Fruit fly (Drosophila melanogaster) whole organism, adult: ENCODE measurements around the gene Vps52.
A peak's percentile ranks its signal among the peaks of the same experiment; 100 is the strongest.

Experiments used
- CG11617 ChIP-seq: fragments of 200-800 bp; sonication (Bioruptor generic); optimal IDR thresholded peaks from 2 replicates; lab custom pipeline; 2017; ENCODE audit warnings: mild to moderate bottlenecking, missing biosample characterization, missing genetic modification reagents, missing genetic modification characterization
- CG12768 ChIP-seq: fragments of 200-800 bp; sonication (Bioruptor generic); optimal IDR thresholded peaks from 2 replicates; lab custom pipeline; 2017; ENCODE audit warnings: missing biosample characterization, missing genetic modification characterization, mild to moderate bottlenecking, moderate library complexity, missing genetic modification reagents
- CG14711 ChIP-seq: fragments of 200-800 bp; sonication (Bioruptor generic); optimal IDR thresholded peaks from 2 replicates; lab custom pipeline; 2018; ENCODE audit warnings: missing biosample characterization, mild to moderate bottlenecking, missing genetic modification characterization, moderate library complexity
- CG1620 ChIP-seq: fragments of 200-800 bp; sonication (Bioruptor generic); optimal IDR thresholded peaks from 2 replicates; lab custom pipeline; 2016; ENCODE audit warnings: missing biosample characterization, missing genetic modification characterization
- CG33017 ChIP-seq: fragments of 200-800 bp; sonication (Bioruptor generic); optimal IDR thresholded peaks from 2 replicates; lab custom pipeline; 2018; ENCODE audit warnings: missing biosample characterization, mild to moderate bottlenecking, missing genetic modification characterization, moderate library complexity
- CG5204 ChIP-seq: fragments of 200-800 bp; sonication (Bioruptor generic); optimal IDR thresholded peaks from 2 replicates; lab custom pipeline; 2016; ENCODE audit warnings: missing biosample characterization, missing genetic modification characterization
- CG7045 ChIP-seq: fragments of 200-800 bp; sonication (Bioruptor generic); optimal IDR thresholded peaks from 2 replicates; lab custom pipeline; 2017; ENCODE audit warnings: missing biosample characterization, mild to moderate bottlenecking, missing genetic modification characterization
- CG7101 ChIP-seq: fragments of 200-800 bp; sonication (Bioruptor generic); optimal IDR thresholded peaks from 2 replicates; lab custom pipeline; 2018; ENCODE audit warnings: missing biosample characterization, mild to moderate bottlenecking, missing genetic modification characterization, moderate library complexity
- Clk ChIP-seq: fragments of 200-800 bp; sonication (Bioruptor generic); optimal IDR thresholded peaks from 2 replicates; lab custom pipeline; 2017; ENCODE audit warnings: missing biosample characterization, missing genetic modification characterization
- Crg-1 ChIP-seq: fragments of 200-800 bp; sonication (Bioruptor generic); optimal IDR thresholded peaks from 2 replicates; lab custom pipeline; 2016; ENCODE audit warnings: missing biosample characterization, missing genetic modification characterization
- Hr96 ChIP-seq: fragments of 200-800 bp; sonication (Bioruptor generic); optimal IDR thresholded peaks from 2 replicates; lab custom pipeline; 2016; ENCODE audit warnings: missing biosample characterization, missing genetic modification characterization
- Mnt ChIP-seq: fragments of 200-800 bp; sonication (Bioruptor generic); optimal IDR thresholded peaks from 2 replicates; lab custom pipeline; 2016; ENCODE audit warnings: missing biosample characterization, mild to moderate bottlenecking, missing genetic modification characterization
- bab1 ChIP-seq: fragments of 200-800 bp; sonication (Bioruptor generic); optimal IDR thresholded peaks from 3 replicates; lab custom pipeline; 2019; ENCODE audit warnings: missing biosample characterization, mild to moderate bottlenecking, missing genetic modification characterization, moderate library complexity
- cic ChIP-seq: fragments of 200-800 bp; sonication (Bioruptor generic); optimal IDR thresholded peaks from 2 replicates; lab custom pipeline; 2017; ENCODE audit warnings: missing biosample characterization, mild to moderate bottlenecking, missing genetic modification characterization, moderate library complexity
- cnc ChIP-seq, 2 experiments: fragments of >200 bp; optimal IDR thresholded peaks; 2 replicates each; lab custom pipeline; 2017
- kay ChIP-seq: fragments of 200-800 bp; sonication (Bioruptor generic); peaks from one replicate; lab custom pipeline; 2016; ENCODE audit warnings: missing biosample characterization, missing genetic modification characterization, borderline replicate concordance
- ovo ChIP-seq: fragments of 200-800 bp; sonication (Bioruptor generic); optimal IDR thresholded peaks from 2 replicates; lab custom pipeline; 2016; ENCODE audit warnings: missing biosample characterization, missing genetic modification characterization
- pad ChIP-seq: fragments of 200-800 bp; sonication (Bioruptor generic); optimal IDR thresholded peaks from 3 replicates; lab custom pipeline; 2017; ENCODE audit warnings: missing biosample characterization, missing genetic modification characterization, mild to moderate bottlenecking, moderate library complexity, missing genetic modification reagents
- tj ChIP-seq: fragments of 200-800 bp; sonication (Bioruptor generic); optimal IDR thresholded peaks from 3 replicates; lab custom pipeline; 2017; ENCODE audit warnings: missing biosample characterization, mild to moderate bottlenecking, missing genetic modification characterization, moderate library complexity
- toe ChIP-seq: fragments of 200-800 bp; sonication (Bioruptor generic); optimal IDR thresholded peaks from 2 replicates; lab custom pipeline; 2016; ENCODE audit warnings: missing biosample characterization, missing genetic modification characterization

Gene Vps52

DNA sequence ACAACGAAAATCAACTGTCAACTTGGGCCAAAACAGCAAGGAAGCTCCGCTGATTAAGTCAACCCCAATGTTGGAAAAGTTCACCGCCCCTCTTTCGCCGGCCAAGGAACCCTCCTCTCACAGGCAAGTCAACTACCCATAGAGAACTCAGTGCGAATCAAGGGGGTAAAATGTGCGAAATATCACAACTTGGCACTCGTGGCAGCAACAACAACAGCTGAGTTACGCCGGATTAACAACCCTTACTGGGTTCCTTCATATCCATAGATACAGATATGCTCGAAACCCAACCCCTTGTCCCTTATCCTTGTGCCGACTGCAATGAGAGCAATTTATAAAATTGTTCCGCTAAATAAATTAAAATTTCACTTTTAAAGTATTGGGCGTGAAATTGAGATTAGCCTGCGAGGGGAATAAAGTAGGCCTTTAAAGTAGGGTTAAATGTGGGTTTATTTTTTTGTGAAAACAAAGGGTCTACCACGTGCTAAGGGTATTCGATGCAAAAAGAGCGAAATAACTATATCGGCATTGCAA, 34.5 kb downstream of the Vps52 start:
- TF ChIP-seq Hr96 (GFP tag; lab: Kevin White, UChicago), result no peak
- TF ChIP-seq ovo (GFP tag; lab: Kevin White, UChicago), result no peak
- no peak for TF ChIP-seq cnc (optimal IDR thresholded peaks at IDR 0.05; lab: Kevin White, UChicago)
- TF ChIP-seq pad (GFP tag; lab: Kevin White, UChicago), result no peak
- no peak for TF ChIP-seq cic (GFP tag; lab: Kevin White, UChicago)
- TF ChIP-seq Clk (GFP tag; lab: Kevin White, UChicago), result no peak
- no peak for TF ChIP-seq CG5204 (GFP tag; lab: Kevin White, UChicago)
- TF ChIP-seq Mnt, result no peak

DNA sequence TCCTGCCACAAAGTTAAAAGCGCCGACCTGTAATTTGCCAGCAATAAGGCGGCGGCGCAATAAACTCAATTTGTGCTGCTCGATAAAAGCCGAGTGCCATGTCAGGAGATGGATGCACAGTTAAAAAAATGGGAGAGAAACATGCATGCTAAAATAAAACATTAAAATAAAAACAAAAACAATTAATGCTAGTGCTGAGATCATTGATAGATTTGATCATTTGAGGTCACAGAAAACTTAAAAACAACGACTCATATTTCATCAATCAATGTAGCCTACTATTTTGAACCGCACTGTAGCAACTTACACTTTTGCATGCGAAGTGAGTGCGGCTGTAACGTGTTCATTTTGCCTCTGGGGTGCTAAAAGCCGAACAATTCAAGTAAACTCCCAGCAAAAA, 40.6 kb downstream of the Vps52 start:
- TF ChIP-seq Hr96 (GFP tag; lab: Kevin White, UChicago) (no peak), CG33017 (tag; lab: Kevin White, UChicago) (no peak), toe (GFP tag; lab: Kevin White, UChicago) (no peak), Clk (GFP tag; lab: Kevin White, UChicago) (no peak), Crg-1 (GFP tag; lab: Kevin White, UChicago) (no peak), CG1620 (GFP tag; lab: Kevin White, UChicago) (no peak), Mnt (no peak), CG7101 (tag; lab: Kevin White, UChicago) (no peak)

DNA sequence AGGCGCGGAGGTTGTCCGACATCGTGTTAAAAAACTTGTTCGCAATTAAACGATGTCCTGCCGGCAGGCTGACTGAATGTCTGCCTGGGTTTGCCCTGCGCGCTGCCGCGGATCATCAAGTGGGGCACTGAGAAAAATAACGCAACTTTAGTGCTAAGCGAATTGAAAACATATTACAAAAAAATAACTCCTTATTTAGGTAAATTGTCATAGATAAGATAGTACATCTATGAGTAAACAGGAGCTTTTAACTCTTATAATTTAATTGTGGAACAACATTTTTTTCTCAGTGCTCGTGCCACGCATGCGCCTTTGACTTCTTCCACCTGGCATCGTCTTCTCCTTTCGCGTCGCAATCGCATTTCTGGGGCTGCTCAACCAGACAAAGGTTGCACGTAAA, 43.7 kb downstream of the Vps52 start:
- TF ChIP-seq bab1 (GFP tag; lab: Kevin White, UChicago), result no peak

DNA sequence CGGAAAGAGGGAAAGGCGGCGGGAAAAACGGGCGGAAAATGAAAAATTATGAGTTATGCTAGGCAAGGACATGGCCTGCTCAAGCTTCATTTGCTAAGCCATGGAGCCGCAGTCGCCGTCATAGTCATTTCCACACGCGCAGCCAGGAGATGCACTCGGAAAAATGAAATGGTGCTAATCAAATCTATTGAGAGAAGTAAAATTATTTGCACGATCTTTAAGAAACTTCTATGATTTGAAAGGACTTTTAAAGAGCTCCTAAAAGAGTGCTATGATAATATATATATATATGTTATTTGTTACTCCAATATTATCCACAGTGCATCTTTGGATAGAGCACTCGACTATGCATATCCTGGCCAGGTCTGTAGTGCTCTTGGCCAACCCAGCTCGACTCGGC, 44.6 kb downstream of the Vps52 start:
- TF ChIP-seq CG7101 (tag; lab: Kevin White, UChicago) (no peak), tj (no peak), CG11617 (GFP tag; lab: Kevin White, UChicago) (no peak), toe (GFP tag; lab: Kevin White, UChicago) (no peak), Mnt (no peak), pad (GFP tag; lab: Kevin White, UChicago) (no peak), Crg-1 (GFP tag; lab: Kevin White, UChicago) (no peak), CG1620 (GFP tag; lab: Kevin White, UChicago) (no peak), ovo (GFP tag; lab: Kevin White, UChicago) (no peak), kay (no peak), CG7045 (no peak), CG33017 (tag; lab: Kevin White, UChicago) (no peak), cic (GFP tag; lab: Kevin White, UChicago) (no peak), CG12768 (GFP tag; lab: Kevin White, UChicago) (no peak), Hr96 (GFP tag; lab: Kevin White, UChicago) (no peak)

DNA sequence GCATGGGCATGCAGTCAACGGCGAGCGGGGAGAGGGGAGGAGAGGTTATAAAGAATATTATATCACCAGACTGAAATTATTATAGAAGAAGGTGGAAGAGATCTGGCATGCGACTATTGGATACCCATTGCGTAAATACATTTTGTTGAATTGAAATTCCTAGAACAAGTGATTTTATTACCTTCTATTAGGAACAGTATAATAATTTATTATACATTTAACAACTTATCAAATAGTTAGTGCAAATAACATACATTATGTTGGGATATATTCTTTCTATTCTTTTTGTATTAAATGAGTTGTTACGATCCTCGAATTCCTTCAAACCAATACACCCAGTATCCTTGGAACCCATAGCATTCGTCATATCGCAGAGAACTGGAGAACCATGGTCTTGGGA, 45.4 kb downstream of the Vps52 start:
- TF ChIP-seq CG33017 (tag; lab: Kevin White, UChicago), result no peak
- TF ChIP-seq CG1620 (GFP tag; lab: Kevin White, UChicago), result no peak
- TF ChIP-seq cnc (optimal IDR thresholded peaks at IDR 0.05; lab: Kevin White, UChicago), result no peak
- no peak for TF ChIP-seq CG5204 (GFP tag; lab: Kevin White, UChicago)
- no peak for TF ChIP-seq CG11617 (GFP tag; lab: Kevin White, UChicago)
- TF ChIP-seq Mnt, result no peak
- no peak for TF ChIP-seq CG7045
- no peak for TF ChIP-seq Clk (GFP tag; lab: Kevin White, UChicago)
- no peak for TF ChIP-seq cic (GFP tag; lab: Kevin White, UChicago)
- no peak for TF ChIP-seq Hr96 (GFP tag; lab: Kevin White, UChicago)
- TF ChIP-seq CG14711 (tag; lab: Kevin White, UChicago), result no peak
- TF ChIP-seq tj, result no peak
- no peak for TF ChIP-seq CG7101 (tag; lab: Kevin White, UChicago)
- no peak for TF ChIP-seq Crg-1 (GFP tag; lab: Kevin White, UChicago)
- TF ChIP-seq bab1 (GFP tag; lab: Kevin White, UChicago), result no peak

DNA sequence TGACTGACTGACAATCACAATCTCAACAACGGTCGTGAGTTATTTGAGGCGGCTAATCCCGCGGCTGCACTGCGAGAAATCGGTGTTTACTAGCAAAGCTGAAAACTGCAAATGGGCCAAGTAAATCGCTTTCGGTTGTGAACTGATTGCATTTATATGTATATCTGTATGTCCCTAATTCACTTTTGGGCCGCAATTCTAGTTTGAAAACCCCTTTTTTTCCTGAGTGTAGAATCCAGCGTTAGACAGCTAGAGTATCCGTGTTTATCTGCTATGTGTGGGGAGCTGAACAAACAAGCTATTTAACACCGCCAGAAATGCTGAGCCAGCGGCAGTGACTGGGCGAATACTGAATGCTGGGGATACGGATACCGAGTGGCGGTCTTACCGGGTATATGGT, 47.0 kb downstream of the Vps52 start:
- TF ChIP-seq tj (peak; percentile 63), CG11617 (GFP tag; lab: Kevin White, UChicago) (no peak), Hr96 (GFP tag; lab: Kevin White, UChicago) (no peak), CG5204 (GFP tag; lab: Kevin White, UChicago) (no peak), pad (GFP tag; lab: Kevin White, UChicago) (peak; percentile 1), cic (GFP tag; lab: Kevin White, UChicago) (no peak), Mnt (no peak), cnc (optimal IDR thresholded peaks at IDR 0.05; lab: Kevin White, UChicago) (peak in 1 of 2 experiments; percentile 33), Clk (GFP tag; lab: Kevin White, UChicago) (no peak), CG33017 (tag; lab: Kevin White, UChicago) (no peak), toe (GFP tag; lab: Kevin White, UChicago) (no peak), bab1 (GFP tag; lab: Kevin White, UChicago) (no peak), CG7045 (no peak), ovo (GFP tag; lab: Kevin White, UChicago) (no peak), kay (no peak), Crg-1 (GFP tag; lab: Kevin White, UChicago) (no peak), CG14711 (tag; lab: Kevin White, UChicago) (no peak), CG1620 (GFP tag; lab: Kevin White, UChicago) (no peak), CG12768 (GFP tag; lab: Kevin White, UChicago) (no peak), CG7101 (tag; lab: Kevin White, UChicago) (peak; percentile 29)
